Worm (Caenorhabditis elegans) whole organism, L4 larva: ENCODE data around the gene hecw-1.

ENCODE experiments used
- ceh-28 ChIP-seq: fragments of 150-350 bp; optimal IDR thresholded peaks from 2 replicates; lab custom pipeline; 2014; ENCODE audit warnings: missing biosample characterization, missing genetic modification reagents, missing genetic modification characterization
- nhr-102 ChIP-seq: sonication (generic microtip); optimal IDR thresholded peaks from 2 replicates; lab custom pipeline; 2016; ENCODE audit warnings: mild to moderate bottlenecking, missing genetic modification characterization, moderate library complexity, missing compliant biosample characterization
- skn-1 ChIP-seq: fragments of 150-350 bp; optimal IDR thresholded peaks from 2 replicates; lab custom pipeline; 2014; ENCODE audit warnings: missing biosample characterization, missing genetic modification characterization
- unc-130 ChIP-seq: sonication (generic microtip); optimal IDR thresholded peaks from 2 replicates; lab custom pipeline; 2016; ENCODE audit warnings: missing genetic modification reagents, missing genetic modification characterization, missing compliant biosample characterization

DNA sequence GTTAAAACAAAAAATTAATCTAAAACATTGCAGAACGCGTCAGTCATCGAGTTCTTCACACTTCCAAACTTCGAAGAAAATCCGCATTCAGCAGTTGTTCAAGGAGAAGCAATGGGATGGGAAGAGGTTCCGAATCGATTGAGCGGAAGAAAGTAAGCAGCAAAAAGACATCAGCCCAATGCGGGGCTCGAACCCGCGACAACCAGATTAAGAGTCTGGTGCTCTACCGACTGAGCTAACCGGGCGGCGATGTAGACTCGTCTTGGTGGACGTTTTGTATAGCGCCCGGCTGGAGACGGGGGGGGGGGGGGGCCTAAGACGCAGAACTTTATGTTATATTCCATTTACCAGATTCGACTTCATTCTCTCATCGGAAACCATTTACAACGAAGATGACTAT lies 37.0 kb upstream of the hecw-1 start:
- TF ChIP-seq ceh-28 (tag; lab: Kevin White, UChicago), result no peak
- no peak for TF ChIP-seq unc-130 (GFP tag; lab: Kevin White, UChicago)
- no peak for TF ChIP-seq skn-1 (tag; lab: Kevin White, UChicago)
- no peak for TF ChIP-seq nhr-102 (tag; lab: Kevin White, UChicago)
